Worm (Caenorhabditis elegans): ENCODE measurements around the gene T28D9.4.

The T28D9.4 gene

DNA sequence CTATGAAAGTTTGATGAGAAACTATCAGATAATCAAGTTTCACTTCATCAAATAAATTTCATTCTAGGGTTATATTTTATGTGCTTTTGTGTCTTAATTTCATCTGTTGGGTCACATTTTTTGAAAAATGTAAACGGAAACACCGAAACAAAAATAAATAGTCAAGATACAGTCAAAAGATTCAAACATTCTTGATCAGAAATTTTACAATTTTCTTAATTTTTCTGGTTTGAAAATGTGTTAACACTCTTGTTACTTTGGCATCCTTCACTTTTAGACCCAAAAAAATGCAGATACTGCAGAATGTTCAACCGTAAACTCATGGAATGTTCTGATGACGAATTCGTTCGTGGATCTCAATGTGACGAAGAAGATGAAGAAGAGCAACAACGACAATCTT, 22.1 kb upstream of the T28D9.4 start, which contains the start of gene aptf-1:
Gene aptf-1, plus strand, starts transcription at position 301 of the 400 bp plus-strand sequence.
- TF ChIP-seq dve-1 (tag; optimal IDR thresholded peaks at IDR 0.05) = no peak
- TF ChIP-seq ahr-1 (tag; optimal IDR thresholded peaks at IDR 0.05) = no peak
- TF ChIP-seq ceh-34 (tag; optimal IDR thresholded peaks at IDR 0.05) = no peak
- TF ChIP-seq ceh-48 (tag; optimal IDR thresholded peaks at IDR 0.05) = no peak

DNA sequence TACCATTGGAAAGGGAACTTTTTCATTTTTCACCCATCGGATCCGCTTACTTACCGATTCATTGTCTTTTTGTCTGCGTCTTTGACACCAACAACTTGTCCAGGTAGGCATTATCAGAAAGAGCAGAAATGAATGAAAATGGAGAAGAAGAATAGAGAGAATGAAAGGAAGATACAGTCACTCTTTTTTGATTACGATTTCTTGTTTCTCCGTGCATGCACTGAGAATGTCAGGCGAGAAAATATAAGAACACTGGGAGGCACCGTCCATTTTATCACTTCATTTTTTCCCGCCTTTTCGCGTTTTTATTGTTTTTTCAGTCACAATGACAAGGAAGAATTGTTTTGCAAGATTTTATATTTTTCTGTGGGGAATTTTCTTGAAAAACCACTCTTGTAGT, 7.4 kb upstream of the T28D9.4 start:
- TF ChIP-seq odd-2 (tag; optimal IDR thresholded peaks at IDR 0.05) = no peak
- TF ChIP-seq pag-3 (tag; optimal IDR thresholded peaks at IDR 0.05; ENCODE audit: borderline replicate concordance) = no peak

ce11 chrII:6470985-6471384, 5.8 kb upstream of the T28D9.4 start, which contains the start of gene dgk-5:
dgk-5 (minus strand) TSS chrII:6471085.
- no peak for TF ChIP-seq ceh-48 (tag; optimal IDR thresholded peaks at IDR 0.05)

ce11 chrII:6475180-6475737, 1.5 kb upstream of the T28D9.4 start, which contains the start of gene T28D9.16:
T28D9.16 (plus strand) TSS chrII:6475687.
- TF ChIP-seq zip-5 (tag; optimal IDR thresholded peaks at IDR 0.05) (no peak), eyg-1 (tag; optimal IDR thresholded peaks at IDR 0.05) (no peak), lin-11 (tag; optimal IDR thresholded peaks at IDR 0.05) (no peak), ceh-30 (tag; optimal IDR thresholded peaks at IDR 0.05) (no peak), elt-2 (tag; optimal IDR thresholded peaks at IDR 0.05) (no peak), ceh-22 (tag; optimal IDR thresholded peaks at IDR 0.05) (no peak), unc-86 (tag; optimal IDR thresholded peaks at IDR 0.05) (no peak), ets-4 (tag; optimal IDR thresholded peaks at IDR 0.05) (no peak), mec-3 (tag; optimal IDR thresholded peaks at IDR 0.05; ENCODE audit: borderline replicate concordance) (no peak), hlh-6 (tag; optimal IDR thresholded peaks at IDR 0.05) (no peak), pha-4 (tag; optimal IDR thresholded peaks at IDR 0.05) (no peak), ama-1 (optimal IDR thresholded peaks at IDR 0.05) (no peak), odd-2 (tag; optimal IDR thresholded peaks at IDR 0.05) (no peak), unc-42 (tag; optimal IDR thresholded peaks at IDR 0.05) (no peak), ttx-3 (tag; optimal IDR thresholded peaks at IDR 0.05) (no peak), ref-2 (tag; optimal IDR thresholded peaks at IDR 0.05) (no peak), hlh-30 (tag; optimal IDR thresholded peaks at IDR 0.05; ENCODE audit: insufficient read depth) (no peak), hlh-15 (tag; optimal IDR thresholded peaks at IDR 0.05) (no peak), rnt-1 (tag; optimal IDR thresholded peaks at IDR 0.05) (no peak)

- TF ChIP-seq ceh-18 (tag; optimal IDR thresholded peaks at IDR 0.05) (peak; percentile 15), ceh-34 (tag; optimal IDR thresholded peaks at IDR 0.05) (no peak), unc-55 (GFP tag; optimal IDR thresholded peaks at IDR 0.05) (peak; percentile 39)
Measured at ce11 chrII:6482102-6482501, 5.3 kb downstream of the T28D9.4 start, which contains the start of gene del-10. del-10 (minus strand) TSS chrII:6482125.

DNA sequence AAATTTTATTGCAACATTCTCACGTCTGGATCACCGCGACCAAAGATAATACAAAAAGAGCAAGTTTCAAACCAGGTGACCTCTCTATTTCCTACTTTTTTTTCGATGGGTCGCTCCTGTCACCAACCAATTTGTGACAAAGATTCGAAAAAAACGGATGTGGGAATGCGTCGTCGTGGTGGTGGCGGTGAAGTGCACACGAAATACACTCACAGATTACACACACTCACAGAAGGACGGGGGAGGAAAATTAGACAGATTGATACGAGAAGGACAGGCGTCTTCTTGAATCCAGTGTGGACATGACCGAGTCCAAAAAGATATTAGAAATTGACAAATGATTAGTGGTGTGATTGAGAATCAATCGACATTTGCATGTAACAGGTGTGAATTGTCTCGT, 6.0 kb downstream of the T28D9.4 start:
- no peak for TF ChIP-seq ahr-1 (tag; optimal IDR thresholded peaks at IDR 0.05)
- peak; percentile 50 for TF ChIP-seq unc-55 (GFP tag; optimal IDR thresholded peaks at IDR 0.05)

DNA sequence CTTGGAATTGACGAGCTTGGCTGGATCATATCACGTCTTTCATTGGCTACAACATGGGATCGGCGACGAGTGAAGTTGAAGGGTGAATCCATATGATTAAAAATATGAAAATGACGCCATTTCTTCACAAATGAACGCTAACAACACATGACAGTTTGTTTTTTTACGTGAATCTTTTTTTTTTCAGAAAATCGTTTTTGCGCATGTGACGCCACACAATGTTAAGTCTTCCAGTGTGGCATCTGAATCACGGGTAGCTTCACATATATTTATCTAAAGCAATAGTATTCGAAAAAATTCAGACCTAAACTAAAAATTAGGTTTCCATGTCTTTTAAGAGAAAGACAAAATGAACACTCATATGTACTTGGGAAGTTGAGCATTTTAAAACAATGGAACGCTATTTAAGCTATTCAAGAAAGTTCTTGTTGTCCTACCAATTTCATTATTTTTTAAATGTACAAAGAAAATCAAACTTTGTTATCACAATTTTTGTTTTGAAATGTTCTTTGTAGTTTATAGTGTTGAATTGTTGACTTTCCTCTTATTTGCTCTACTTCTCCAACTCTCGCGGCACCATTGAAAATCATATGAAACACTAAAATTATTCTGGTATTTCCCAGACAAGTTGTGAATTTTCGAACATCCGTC, 8.2 kb downstream of the T28D9.4 start, which contains the start of the genes lido-16 and plpp-1.2:
Gene lido-16, minus strand, starts transcription at position 101 of the 651 bp plus-strand sequence.
Gene plpp-1.2, plus strand, starts transcription at position 601 of the 651 bp plus-strand sequence.
- no peak for TF ChIP-seq ceh-19 (GFP tag; optimal IDR thresholded peaks at IDR 0.05)
- TF ChIP-seq ceh-24 (tag; optimal IDR thresholded peaks at IDR 0.05) = no peak
- TF ChIP-seq fkh-10 (GFP tag; optimal IDR thresholded peaks at IDR 0.05) = no peak
- no peak for TF ChIP-seq npax-4 (tag; optimal IDR thresholded peaks at IDR 0.05)
